Worm (Caenorhabditis elegans): ENCODE measurements around the gene nlp-58.

nlp-58 gene

ce11 chrV:9964152-9964785 lies 15.5 kb upstream of the nlp-58 start:
- TF ChIP-seq tbx-37 (GFP tag; conservative IDR thresholded peaks at IDR 0.05): no peak
- TF ChIP-seq hmg-4 (GFP tag; optimal IDR thresholded peaks at IDR 0.05): peak; percentile 31

ce11 chrV:9962916-9963315 lies 14.2 kb upstream of the nlp-58 start:
- TF ChIP-seq ceh-13 (GFP tag; optimal IDR thresholded peaks at IDR 0.05) (no peak), ets-7 (tag; optimal IDR thresholded peaks at IDR 0.05) (no peak), hmbx-1 (tag; optimal IDR thresholded peaks at IDR 0.05) (no peak), tbx-37 (GFP tag; conservative IDR thresholded peaks at IDR 0.05) (no peak), aly-1 (tag; optimal IDR thresholded peaks at IDR 0.05) (no peak), hnd-1 (tag; optimal IDR thresholded peaks at IDR 0.05) (no peak), tbx-11 (GFP tag; IDR thresholded peaks at IDR 0.05) (no peak)

DNA sequence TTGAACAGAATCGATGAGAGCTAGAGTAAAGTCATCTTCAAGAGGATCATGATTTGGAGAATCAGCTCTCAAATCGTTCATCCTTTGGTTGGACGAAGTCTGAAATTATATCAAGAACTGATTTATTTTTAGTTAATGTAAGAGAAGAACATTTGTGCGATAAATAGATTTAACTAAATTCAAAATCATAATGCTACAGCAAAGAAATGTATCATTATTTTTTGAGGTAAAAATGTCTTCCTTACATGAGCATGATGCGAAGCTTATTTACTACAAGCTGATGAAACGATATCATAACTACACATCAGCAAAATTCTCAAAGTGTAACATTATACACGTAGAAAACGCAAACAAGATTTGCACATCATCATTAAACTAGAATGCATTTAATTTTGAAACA lies 13.7 kb upstream of the nlp-58 start, which contains the start of gene madf-4:
Gene madf-4 (minus strand): TSS at position 101 of the 400 bp plus-strand sequence.
- TF ChIP-seq aly-1 (tag; optimal IDR thresholded peaks at IDR 0.05) (no peak), hmg-4 (GFP tag; optimal IDR thresholded peaks at IDR 0.05) (no peak), sea-1 (GFP tag; conservative IDR thresholded peaks at IDR 0.05) (no peak), tbx-11 (GFP tag; IDR thresholded peaks at IDR 0.05) (no peak), ets-7 (tag; optimal IDR thresholded peaks at IDR 0.05) (no peak), flt-1 (GFP tag; IDR thresholded peaks at IDR 0.05) (no peak), pes-1 (GFP tag; IDR thresholded peaks at IDR 0.05) (no peak), tra-4 (tag; optimal IDR thresholded peaks at IDR 0.05) (no peak), B0310.2 (tag; optimal IDR thresholded peaks at IDR 0.05) (no peak), hnd-1 (tag; optimal IDR thresholded peaks at IDR 0.05) (no peak), F13C5.2 (tag; optimal IDR thresholded peaks at IDR 0.05) (no peak), tbx-37 (GFP tag; conservative IDR thresholded peaks at IDR 0.05) (no peak), ceh-13 (GFP tag; optimal IDR thresholded peaks at IDR 0.05) (no peak), ceh-36 (tag; optimal IDR thresholded peaks at IDR 0.05) (no peak), scrt-1 (GFP tag; IDR thresholded peaks at IDR 0.05) (no peak), ama-1 (optimal IDR thresholded peaks at IDR 0.05) (no peak), hmbx-1 (tag; optimal IDR thresholded peaks at IDR 0.05) (no peak)

DNA sequence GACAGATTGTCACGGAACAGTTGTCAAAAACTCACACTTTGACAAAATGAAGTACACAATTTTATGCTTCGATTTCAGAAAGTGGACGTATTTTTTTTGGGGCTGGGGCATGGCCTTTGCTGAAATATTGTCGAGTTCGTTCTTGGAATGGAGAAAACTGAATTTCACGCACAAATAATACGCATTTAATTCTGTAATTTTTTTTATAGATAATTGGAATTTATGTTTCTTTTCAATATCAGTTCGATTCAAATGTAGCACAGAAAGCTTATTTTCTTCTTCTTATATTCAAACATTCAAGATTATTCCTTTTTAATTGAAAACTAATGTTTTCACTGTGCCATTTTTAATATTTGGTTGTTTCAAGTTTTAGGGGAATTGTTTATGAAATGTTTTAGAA lies 11.6 kb upstream of the nlp-58 start, which contains the start of gene T07C12.10:
Gene T07C12.10 (minus strand): TSS at position 101 of the 400 bp plus-strand sequence.
- TF ChIP-seq tra-4 (tag; optimal IDR thresholded peaks at IDR 0.05) (no peak), ama-1 (optimal IDR thresholded peaks at IDR 0.05) (no peak), hmg-4 (GFP tag; optimal IDR thresholded peaks at IDR 0.05) (no peak), B0310.2 (tag; optimal IDR thresholded peaks at IDR 0.05) (no peak), scrt-1 (GFP tag; IDR thresholded peaks at IDR 0.05) (no peak), ceh-13 (GFP tag; optimal IDR thresholded peaks at IDR 0.05) (no peak), tbx-11 (GFP tag; IDR thresholded peaks at IDR 0.05) (no peak), ceh-36 (tag; optimal IDR thresholded peaks at IDR 0.05) (no peak), ets-7 (tag; optimal IDR thresholded peaks at IDR 0.05) (no peak), flt-1 (GFP tag; IDR thresholded peaks at IDR 0.05) (no peak), pes-1 (GFP tag; IDR thresholded peaks at IDR 0.05) (no peak), sea-1 (GFP tag; conservative IDR thresholded peaks at IDR 0.05) (no peak), F13C5.2 (tag; optimal IDR thresholded peaks at IDR 0.05) (no peak), aly-1 (tag; optimal IDR thresholded peaks at IDR 0.05) (no peak), tbx-37 (GFP tag; conservative IDR thresholded peaks at IDR 0.05) (no peak), hmbx-1 (tag; optimal IDR thresholded peaks at IDR 0.05) (no peak), hnd-1 (tag; optimal IDR thresholded peaks at IDR 0.05) (no peak)

- TF ChIP-seq hmg-4 (GFP tag; optimal IDR thresholded peaks at IDR 0.05) (no peak), aly-1 (tag; optimal IDR thresholded peaks at IDR 0.05) (no peak), ama-1 (optimal IDR thresholded peaks at IDR 0.05) (no peak), tbx-11 (GFP tag; IDR thresholded peaks at IDR 0.05) (no peak), ceh-13 (GFP tag; optimal IDR thresholded peaks at IDR 0.05) (no peak), scrt-1 (GFP tag; IDR thresholded peaks at IDR 0.05) (no peak), F13C5.2 (tag; optimal IDR thresholded peaks at IDR 0.05) (no peak), hnd-1 (tag; optimal IDR thresholded peaks at IDR 0.05) (no peak), hmbx-1 (tag; optimal IDR thresholded peaks at IDR 0.05) (no peak), tra-4 (tag; optimal IDR thresholded peaks at IDR 0.05) (no peak), ceh-36 (tag; optimal IDR thresholded peaks at IDR 0.05) (no peak), pes-1 (GFP tag; IDR thresholded peaks at IDR 0.05) (no peak), sea-1 (GFP tag; conservative IDR thresholded peaks at IDR 0.05) (no peak)
Observed at ce11 chrV:9958654-9959053, 9.9 kb upstream of the nlp-58 start.

DNA sequence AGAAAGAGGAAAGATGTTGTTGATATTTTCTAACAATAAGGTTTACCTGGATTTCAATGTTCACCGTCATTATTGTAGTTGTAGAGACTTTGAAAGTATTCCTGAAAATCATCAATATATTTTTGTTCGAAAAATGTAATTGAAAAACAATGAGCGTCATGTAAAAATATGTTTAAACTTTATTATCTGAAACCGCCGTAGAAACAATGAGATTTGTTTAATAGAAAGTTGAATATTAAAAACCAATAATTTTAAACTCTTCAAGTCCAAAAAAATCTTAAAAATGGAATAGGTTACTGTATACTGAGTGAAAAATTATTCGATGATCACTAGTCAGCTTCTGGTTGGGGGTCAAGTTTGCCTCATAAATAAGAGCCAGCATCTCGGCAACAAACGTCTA lies 9.5 kb upstream of the nlp-58 start, which contains the start of gene anmt-3:
Gene anmt-3 (minus strand): TSS at position 101 of the 400 bp plus-strand sequence.
- no peak for TF ChIP-seq B0310.2 (tag; optimal IDR thresholded peaks at IDR 0.05)
- TF ChIP-seq ceh-13 (GFP tag; optimal IDR thresholded peaks at IDR 0.05): no peak
- no peak for TF ChIP-seq tbx-37 (GFP tag; conservative IDR thresholded peaks at IDR 0.05)
- TF ChIP-seq hmbx-1 (tag; optimal IDR thresholded peaks at IDR 0.05): no peak
- no peak for TF ChIP-seq sea-1 (GFP tag; conservative IDR thresholded peaks at IDR 0.05)
- no peak for TF ChIP-seq tra-4 (tag; optimal IDR thresholded peaks at IDR 0.05)
- no peak for TF ChIP-seq ama-1 (optimal IDR thresholded peaks at IDR 0.05)
- no peak for TF ChIP-seq hmg-4 (GFP tag; optimal IDR thresholded peaks at IDR 0.05)
- TF ChIP-seq flt-1 (GFP tag; IDR thresholded peaks at IDR 0.05): no peak
- TF ChIP-seq aly-1 (tag; optimal IDR thresholded peaks at IDR 0.05): no peak
- no peak for TF ChIP-seq ets-7 (tag; optimal IDR thresholded peaks at IDR 0.05)
- TF ChIP-seq pes-1 (GFP tag; IDR thresholded peaks at IDR 0.05): no peak
- TF ChIP-seq tbx-11 (GFP tag; IDR thresholded peaks at IDR 0.05): no peak

DNA sequence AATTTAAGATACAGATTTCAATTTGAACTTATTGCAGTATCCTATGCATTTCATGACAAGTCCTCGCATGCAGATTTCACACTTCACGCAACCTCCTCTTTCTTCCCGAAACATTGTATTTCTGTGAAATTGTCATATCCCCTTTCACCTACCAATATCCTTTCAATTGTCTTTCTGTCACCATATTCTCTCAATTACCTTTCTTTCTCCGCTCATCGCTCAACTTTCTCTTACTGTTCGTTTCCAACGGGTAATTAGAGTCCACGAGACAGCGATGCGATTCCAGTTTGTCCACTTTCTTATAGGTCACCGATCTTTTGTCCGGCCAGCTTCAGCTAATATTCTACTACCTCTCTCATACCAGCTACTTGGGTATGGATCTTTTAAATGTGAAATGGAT lies 3.7 kb upstream of the nlp-58 start, which contains the start of gene mam-5:
Gene mam-5 (plus strand): TSS at position 304 of the 400 bp plus-strand sequence.
- TF ChIP-seq tbx-11 (GFP tag; IDR thresholded peaks at IDR 0.05) (no peak), tbx-37 (GFP tag; conservative IDR thresholded peaks at IDR 0.05) (no peak), pes-1 (GFP tag; IDR thresholded peaks at IDR 0.05) (no peak), ama-1 (optimal IDR thresholded peaks at IDR 0.05) (no peak), sea-1 (GFP tag; conservative IDR thresholded peaks at IDR 0.05) (no peak), aly-1 (tag; optimal IDR thresholded peaks at IDR 0.05) (no peak)

All from whole organism, early embryonic.